Fruit fly (Drosophila melanogaster) whole organism, embryonic: Measurements from ENCODE around the gene CG3604.

Experiments used
- CG17361 ChIP-seq: fragments of 200-800 bp; sonication (Bioruptor generic); IDR thresholded peaks from 3 replicates; pipeline ENCODE4 v1.3.6; 2022; ENCODE audit warnings: missing biosample characterization, missing genetic modification characterization
- CG2116 ChIP-seq: fragments of 200-800 bp; sonication (Bioruptor generic); optimal IDR thresholded peaks from 3 replicates; lab custom pipeline; 2018; ENCODE audit warnings: missing biosample characterization, mild to moderate bottlenecking, missing genetic modification characterization
- CG5953 ChIP-seq: fragments of 200-800 bp; sonication (Bioruptor generic); IDR thresholded peaks from 2 replicates; pipeline ENCODE4 v1.3.6; 2022; ENCODE audit warnings: missing biosample characterization, missing genetic modification characterization
- CG7963 ChIP-seq: fragments of 200-800 bp; sonication (Bioruptor generic); IDR thresholded peaks from 3 replicates; pipeline ENCODE4 v1.3.6; 2022; ENCODE audit warnings: missing biosample characterization, missing genetic modification characterization; ENCODE audit not compliant: partially characterized antibody
- CG8478 ChIP-seq: fragments of >200 bp; optimal IDR thresholded peaks from 2 replicates; lab custom pipeline; 2018
- CHES-1-like ChIP-seq: fragments of 200-800 bp; sonication (Bioruptor generic); optimal IDR thresholded peaks from 2 replicates; lab custom pipeline; 2016; ENCODE audit warnings: missing biosample characterization, missing genetic modification characterization
- Ets97D ChIP-seq: fragments of 200-800 bp; sonication (Bioruptor generic); optimal IDR thresholded peaks from 3 replicates; lab custom pipeline; 2016; ENCODE audit warnings: missing biosample characterization, missing genetic modification characterization
- Tbp ChIP-seq: fragments of >200 bp; optimal IDR thresholded peaks from 2 replicates; lab custom pipeline; 2018; ENCODE audit warnings: missing biosample characterization, missing genetic modification characterization
- nerfin-1 ChIP-seq: fragments of 200-800 bp; sonication (Bioruptor generic); optimal IDR thresholded peaks from 3 replicates; lab custom pipeline; 2019; ENCODE audit warnings: missing biosample characterization, mild to moderate bottlenecking, missing genetic modification characterization, moderate library complexity

- no peak for TF ChIP-seq Ets97D (GFP tag; lab: Kevin White, UChicago)
- no peak for TF ChIP-seq Tbp (GFP tag; lab: Kevin White, UChicago)
- TF ChIP-seq CG8478 (lab: Kevin White, UChicago) = no peak
- TF ChIP-seq CG17361 (GFP tag; lab: Robert Waterston, UW) = no peak
- TF ChIP-seq CG5953 (GFP tag; lab: Robert Waterston, UW) = no peak
- TF ChIP-seq CG7963 (GFP tag; lab: Robert Waterston, UW) = no peak
- TF ChIP-seq nerfin-1 (tag; lab: Kevin White, UChicago) = no peak
- no peak for TF ChIP-seq CG2116 (GFP tag; lab: Kevin White, UChicago)
- TF ChIP-seq CHES-1-like = no peak
Measured at dm6 chr2L:3681338-3681737, 16.3 kb downstream of the CG3604 start.
